Fruit fly (Drosophila melanogaster) whole organism, embryonic: ENCODE data around the gene CG12075.
A peak's percentile ranks its signal among the peaks of the same experiment; 100 is the strongest.

Source experiments
- Adf1 ChIP-seq: fragments of 200-800 bp; sonication (Bioruptor generic); IDR thresholded peaks from 2 replicates; pipeline ENCODE4 v1.3.6; 2022; ENCODE audit warnings: missing biosample characterization, missing genetic modification characterization
- B-H2 ChIP-seq: fragments of 200-800 bp; sonication (Bioruptor generic); optimal IDR thresholded peaks from 2 replicates; lab custom pipeline; 2018; ENCODE audit warnings: missing biosample characterization, mild to moderate bottlenecking, missing genetic modification characterization
- CG10431 ChIP-seq: fragments of 200-800 bp; sonication (Bioruptor generic); optimal IDR thresholded peaks from 3 replicates; lab custom pipeline; 2018; ENCODE audit warnings: missing biosample characterization, mild to moderate bottlenecking, missing genetic modification characterization
- CG10979 ChIP-seq: fragments of 200-800 bp; sonication (Bioruptor generic); optimal IDR thresholded peaks from 2 replicates; lab custom pipeline; 2018; ENCODE audit warnings: missing biosample characterization, mild to moderate bottlenecking, missing genetic modification characterization, moderate library complexity
- CG15269 ChIP-seq: fragments of 200-800 bp; sonication (Bioruptor generic); optimal IDR thresholded peaks from 2 replicates; lab custom pipeline; 2018; ENCODE audit warnings: missing biosample characterization, mild to moderate bottlenecking, missing genetic modification characterization, moderate library complexity
- CG15514 ChIP-seq: fragments of 200-800 bp; sonication (Bioruptor generic); optimal IDR thresholded peaks from 3 replicates; lab custom pipeline; 2017; ENCODE audit warnings: missing biosample characterization, missing genetic modification characterization, mild to moderate bottlenecking, moderate library complexity, missing genetic modification reagents
- CG1602 ChIP-seq: fragments of 200-800 bp; sonication (Bioruptor generic); optimal IDR thresholded peaks from 3 replicates; lab custom pipeline; 2016; ENCODE audit warnings: missing biosample characterization, missing genetic modification characterization
- CG1647 ChIP-seq: fragments of 200-800 bp; sonication (Bioruptor generic); optimal IDR thresholded peaks from 3 replicates; lab custom pipeline; 2016; ENCODE audit warnings: missing biosample characterization, missing genetic modification characterization
- CG16863 ChIP-seq: fragments of 200-800 bp; sonication (Bioruptor generic); optimal IDR thresholded peaks from 3 replicates; lab custom pipeline; 2016; ENCODE audit warnings: missing biosample characterization, missing genetic modification characterization
- CG17361 ChIP-seq: fragments of 200-800 bp; sonication (Bioruptor generic); IDR thresholded peaks from 3 replicates; pipeline ENCODE4 v1.3.6; 2022; ENCODE audit warnings: missing biosample characterization, missing genetic modification characterization
- CG17829 ChIP-seq: fragments of 200-800 bp; optimal IDR thresholded peaks from 2 replicates; lab custom pipeline; 2019; ENCODE audit warnings: missing biosample characterization, mild to moderate bottlenecking, missing genetic modification characterization, moderate library complexity
- CG18262 ChIP-seq: fragments of 200-800 bp; optimal IDR thresholded peaks from 3 replicates; lab custom pipeline; 2019; ENCODE audit warnings: missing biosample characterization, mild to moderate bottlenecking, missing genetic modification characterization, moderate library complexity
- CG2116 ChIP-seq: fragments of 200-800 bp; sonication (Bioruptor generic); optimal IDR thresholded peaks from 3 replicates; lab custom pipeline; 2018; ENCODE audit warnings: missing biosample characterization, mild to moderate bottlenecking, missing genetic modification characterization
- CG2129 ChIP-seq: fragments of 200-800 bp; sonication (Bioruptor generic); IDR thresholded peaks from 2 replicates; pipeline ENCODE4 v1.3.6; 2022; ENCODE audit warnings: missing biosample characterization, missing genetic modification characterization; ENCODE audit not compliant: partially characterized antibody
- CG30431 ChIP-seq: fragments of 200-800 bp; sonication (Bioruptor generic); optimal IDR thresholded peaks from 2 replicates; lab custom pipeline; 2017; ENCODE audit warnings: missing biosample characterization, missing genetic modification characterization
- CG3407 ChIP-seq: fragments of 200-800 bp; sonication (Bioruptor generic); optimal IDR thresholded peaks from 2 replicates; lab custom pipeline; 2018; ENCODE audit warnings: missing biosample characterization, mild to moderate bottlenecking, missing genetic modification characterization
- CG3838 ChIP-seq: fragments of 200-800 bp; sonication (Bioruptor generic); optimal IDR thresholded peaks from 3 replicates; lab custom pipeline; 2016; ENCODE audit warnings: missing biosample characterization, missing genetic modification characterization
- CG6689 ChIP-seq: fragments of 200-800 bp; sonication (Bioruptor generic); IDR thresholded peaks from 2 replicates; pipeline ENCODE4 v1.3.6; 2022; ENCODE audit warnings: missing biosample characterization, missing genetic modification characterization
- CG6854 ChIP-seq: fragments of 200-800 bp; sonication (Bioruptor generic); optimal IDR thresholded peaks from 3 replicates; lab custom pipeline; 2017; ENCODE audit warnings: missing biosample characterization, mild to moderate bottlenecking, missing genetic modification characterization
- CG7372 ChIP-seq: fragments of 200-800 bp; sonication (Bioruptor generic); IDR thresholded peaks from 2 replicates; pipeline ENCODE4 v1.3.6; 2022; ENCODE audit warnings: missing biosample characterization, missing genetic modification characterization
- CG7745 ChIP-seq: fragments of 200-800 bp; sonication (Bioruptor generic); optimal IDR thresholded peaks from 2 replicates; lab custom pipeline; 2018; ENCODE audit warnings: missing biosample characterization, mild to moderate bottlenecking, missing genetic modification characterization, moderate library complexity
- CG7928 ChIP-seq: fragments of 200-800 bp; sonication (Bioruptor generic); optimal IDR thresholded peaks from 2 replicates; lab custom pipeline; 2017; ENCODE audit warnings: missing biosample characterization, mild to moderate bottlenecking, missing genetic modification characterization
- CG9437 ChIP-seq: fragments of 200-800 bp; sonication (Bioruptor generic); optimal IDR thresholded peaks from 2 replicates; lab custom pipeline; 2018; ENCODE audit warnings: missing biosample characterization, mild to moderate bottlenecking, missing genetic modification characterization
- CG9609 ChIP-seq: fragments of 200-800 bp; sonication (Bioruptor generic); optimal IDR thresholded peaks from 3 replicates; lab custom pipeline; 2016; ENCODE audit warnings: missing biosample characterization, missing genetic modification characterization
- Dip3 ChIP-seq: fragments of 200-800 bp; sonication (Bioruptor generic); optimal IDR thresholded peaks from 3 replicates; lab custom pipeline; 2016; ENCODE audit warnings: missing biosample characterization, missing genetic modification characterization
- E2f2 ChIP-seq: fragments of 200-800 bp; sonication (Bioruptor generic); IDR thresholded peaks from 2 replicates; pipeline ENCODE4 v1.3.6; 2022; ENCODE audit warnings: missing biosample characterization, missing genetic modification characterization
- Elba2 ChIP-seq: fragments of 200-800 bp; sonication (Bioruptor generic); optimal IDR thresholded peaks from 3 replicates; lab custom pipeline; 2016; ENCODE audit warnings: missing biosample characterization, missing genetic modification characterization
- Gsc ChIP-seq: fragments of 200-800 bp; sonication (Bioruptor generic); IDR thresholded peaks from 2 replicates; pipeline ENCODE4 v1.3.6; 2022; ENCODE audit warnings: missing biosample characterization, missing genetic modification characterization
- Gug ChIP-seq: fragments of 200-800 bp; sonication (Bioruptor generic); IDR thresholded peaks from 4 replicates; pipeline ENCODE4 v1.3.6; 2022; ENCODE audit warnings: missing biosample characterization, missing genetic modification characterization
- H15 ChIP-seq: fragments of 200-800 bp; sonication (Bioruptor generic); IDR thresholded peaks from 3 replicates; pipeline ENCODE4 v1.3.6; 2022; ENCODE audit warnings: missing biosample characterization, missing genetic modification characterization
- H2.0 ChIP-seq: fragments of 200-800 bp; sonication (Bioruptor generic); IDR thresholded peaks from 2 replicates; pipeline ENCODE4 v1.3.6; 2022; ENCODE audit warnings: missing biosample characterization, missing genetic modification characterization
- MBD-R2 ChIP-seq: fragments of 200-800 bp; sonication (Bioruptor generic); IDR thresholded peaks from 2 replicates; pipeline ENCODE4 v1.3.6; 2022; ENCODE audit warnings: missing biosample characterization, missing genetic modification characterization
- MESR4 ChIP-seq: fragments of 200-800 bp; sonication (Bioruptor generic); optimal IDR thresholded peaks from 2 replicates; lab custom pipeline; 2018; ENCODE audit warnings: missing biosample characterization, mild to moderate bottlenecking, missing genetic modification characterization, moderate library complexity
- Oaz ChIP-seq: fragments of 200-800 bp; sonication (Bioruptor generic); IDR thresholded peaks from 2 replicates; pipeline ENCODE4 v1.3.6; 2022; ENCODE audit warnings: missing biosample characterization, missing genetic modification characterization
- Pdp1 ChIP-seq, 2 experiments: fragments of 200-800 bp; sonication (Bioruptor generic); optimal IDR thresholded peaks; 3 replicates each; lab custom pipeline; 2016; ENCODE audit warnings: missing biosample characterization in 2 of 2, missing genetic modification characterization in 2 of 2, mild to moderate bottlenecking in 1 of 2, moderate library complexity in 1 of 2
- Scr ChIP-seq: fragments of 200-800 bp; sonication (Bioruptor generic); IDR thresholded peaks from 2 replicates; pipeline ENCODE4 v1.3.6; 2022; ENCODE audit warnings: missing biosample characterization, missing genetic modification characterization; ENCODE audit not compliant: partially characterized antibody
- Six4 ChIP-seq: fragments of 200-800 bp; sonication (Bioruptor generic); optimal IDR thresholded peaks from 2 replicates; lab custom pipeline; 2016; ENCODE audit warnings: missing biosample characterization, missing genetic modification characterization
- Sox100B ChIP-seq: fragments of 200-800 bp; sonication (Bioruptor generic); optimal IDR thresholded peaks from 3 replicates; lab custom pipeline; 2018; ENCODE audit warnings: missing biosample characterization, mild to moderate bottlenecking, missing genetic modification characterization
- Xbp1 ChIP-seq: fragments of 200-800 bp; sonication (Bioruptor generic); optimal IDR thresholded peaks from 3 replicates; lab custom pipeline; 2016; ENCODE audit warnings: missing biosample characterization, mild to moderate bottlenecking, missing genetic modification characterization
- aop ChIP-seq: fragments of 200-800 bp; sonication (Bioruptor generic); IDR thresholded peaks from 2 replicates; pipeline ENCODE4 v1.3.6; 2022; ENCODE audit warnings: missing biosample characterization, missing genetic modification characterization
- fru ChIP-seq: fragments of >200 bp; optimal IDR thresholded peaks from 2 replicates; lab custom pipeline; 2017
- gem ChIP-seq: fragments of 200-800 bp; sonication (Bioruptor generic); optimal IDR thresholded peaks from 2 replicates; lab custom pipeline; 2019; ENCODE audit warnings: missing biosample characterization, mild to moderate bottlenecking, missing genetic modification characterization, moderate library complexity
- gfzf ChIP-seq: fragments of 200-800 bp; sonication (Bioruptor generic); optimal IDR thresholded peaks from 2 replicates; lab custom pipeline; 2016; ENCODE audit warnings: missing biosample characterization, mild to moderate bottlenecking, missing genetic modification characterization, moderate library complexity
- jumu ChIP-seq: fragments of 200-800 bp; sonication (Bioruptor generic); optimal IDR thresholded peaks from 3 replicates; lab custom pipeline; 2016; ENCODE audit warnings: missing biosample characterization, missing genetic modification characterization
- odd ChIP-seq: fragments of 200-800 bp; sonication (Bioruptor generic); optimal IDR thresholded peaks from 2 replicates; lab custom pipeline; 2017; ENCODE audit warnings: missing biosample characterization, mild to moderate bottlenecking, missing genetic modification characterization
- pzg ChIP-seq: fragments of 200-800 bp; sonication (Bioruptor generic); optimal IDR thresholded peaks from 3 replicates; lab custom pipeline; 2018; ENCODE audit warnings: missing biosample characterization, mild to moderate bottlenecking, missing genetic modification characterization, moderate library complexity
- slp2 ChIP-seq: fragments of 200-800 bp; sonication (Bioruptor generic); optimal IDR thresholded peaks from 2 replicates; lab custom pipeline; 2016; ENCODE audit warnings: missing biosample characterization, missing genetic modification characterization
- tgo ChIP-seq: fragments of 200-800 bp; sonication (Bioruptor generic); IDR thresholded peaks from 3 replicates; pipeline ENCODE4 v1.3.6; 2022; ENCODE audit warnings: missing biosample characterization, missing genetic modification characterization
- tin ChIP-seq: fragments of 200-800 bp; sonication (Bioruptor generic); optimal IDR thresholded peaks from 3 replicates; lab custom pipeline; 2016; ENCODE audit warnings: missing biosample characterization, missing genetic modification characterization
- vnd ChIP-seq: fragments of 200-800 bp; sonication (Bioruptor generic); IDR thresholded peaks from 3 replicates; pipeline ENCODE4 v1.3.6; 2022; ENCODE audit warnings: missing biosample characterization, missing genetic modification characterization; ENCODE audit not compliant: partially characterized antibody

CG12075 gene

dm6 chrX:8906805-8907546 is 68.9 kb downstream of the CG12075 start, which contains the start of gene rdgA (continued):
- peak; percentile 31; the same call in 1 of the 3 replicates for TF ChIP-seq tgo (GFP tag; lab: Robert Waterston, UW)
- no peak for TF ChIP-seq odd (GFP tag; lab: Kevin White, UChicago)
- TF ChIP-seq CG16863 (GFP tag; lab: Kevin White, UChicago): no peak
- TF ChIP-seq MESR4 (GFP tag; lab: Kevin White, UChicago): no peak
- no peak for TF ChIP-seq CG18262 (tag; lab: Kevin White, UChicago)
- peak; percentile 39 for TF ChIP-seq CG15269
- no peak for TF ChIP-seq CG7745 (tag; lab: Kevin White, UChicago)
- no peak for TF ChIP-seq Sox100B (GFP tag; lab: Kevin White, UChicago)
- TF ChIP-seq Xbp1 (GFP tag; lab: Kevin White, UChicago): peak; percentile 51
- no peak for TF ChIP-seq CG1647 (GFP tag; lab: Kevin White, UChicago)
- peak; percentile 17 for TF ChIP-seq gem (tag; lab: Kevin White, UChicago)
- no peak for TF ChIP-seq CG17361 (GFP tag; lab: Robert Waterston, UW)
- peak; percentile 39 for TF ChIP-seq Elba2 (GFP tag; lab: Kevin White, UChicago)
- peak; percentile 93 for TF ChIP-seq Adf1 (GFP tag; lab: Robert Waterston, UW)
- no peak for TF ChIP-seq jumu (GFP tag; lab: Kevin White, UChicago)
- TF ChIP-seq E2f2: no peak; the same call in 1 of the 2 replicates
- TF ChIP-seq CG7928 (GFP tag; lab: Kevin White, UChicago): no peak
- TF ChIP-seq H2.0: peak; percentile 26; the same call in 1 of the 2 replicates
- TF ChIP-seq CG2116 (GFP tag; lab: Kevin White, UChicago): no peak
- TF ChIP-seq CG15514 (GFP tag; lab: Kevin White, UChicago): peak; percentile 34
- TF ChIP-seq Pdp1 (GFP tag; optimal IDR thresholded peaks at IDR 0.05; lab: Kevin White, UChicago): peak; percentile 1 to 16
- no peak for TF ChIP-seq fru
- TF ChIP-seq CG2129 (GFP tag; lab: Robert Waterston, UW): peak; percentile 15; the same call in 1 of the 2 replicates
- no peak for TF ChIP-seq gfzf (GFP tag; lab: Kevin White, UChicago)
- TF ChIP-seq CG30431 (GFP tag; lab: Kevin White, UChicago): no peak
- no peak for TF ChIP-seq aop (GFP tag; lab: Robert Waterston, UW)
- no peak for TF ChIP-seq CG17829 (tag; lab: Kevin White, UChicago)
- peak; percentile 10 for TF ChIP-seq CG1602 (GFP tag; lab: Kevin White, UChicago)
- TF ChIP-seq Gsc: no peak
- peak; percentile 54; the same call in 2 of the 4 replicates for TF ChIP-seq Gug
- TF ChIP-seq CG6854 (GFP tag; lab: Kevin White, UChicago): no peak
- peak; percentile 25 for TF ChIP-seq B-H2 (GFP tag; lab: Kevin White, UChicago)
- peak; percentile 8 for TF ChIP-seq tin (GFP tag; lab: Kevin White, UChicago)
- TF ChIP-seq CG10979 (tag; lab: Kevin White, UChicago): no peak
- no peak for TF ChIP-seq CG10431
- no peak for TF ChIP-seq CG9437 (GFP tag; lab: Kevin White, UChicago)
- TF ChIP-seq CG9609 (GFP tag; lab: Kevin White, UChicago): no peak
- no peak for TF ChIP-seq Oaz (GFP tag; lab: Robert Waterston, UW)
- TF ChIP-seq pzg (GFP tag; lab: Kevin White, UChicago): peak; percentile 61
- peak; percentile 31; the same call in 1 of the 2 replicates for TF ChIP-seq CG6689
- no peak for TF ChIP-seq slp2 (GFP tag; lab: Kevin White, UChicago)
- peak; percentile 51 for TF ChIP-seq Scr (GFP tag; lab: Robert Waterston, UW)
- TF ChIP-seq H15: peak; percentile 19; the same call in 1 of the 3 replicates
- TF ChIP-seq CG3838 (GFP tag; lab: Kevin White, UChicago): no peak
- TF ChIP-seq CG3407 (GFP tag; lab: Kevin White, UChicago): no peak
- TF ChIP-seq vnd (GFP tag; lab: Robert Waterston, UW): peak; percentile 37; the same call in 2 of the 3 replicates
- TF ChIP-seq Dip3 (GFP tag; lab: Kevin White, UChicago): peak; percentile 10
- peak; percentile 29; the same call in 1 of the 2 replicates for TF ChIP-seq CG7372
- no peak for TF ChIP-seq Six4 (GFP tag; lab: Kevin White, UChicago)
- peak; percentile 60 for TF ChIP-seq MBD-R2 (GFP tag; lab: Robert Waterston, UW)
